Worm (Caenorhabditis elegans) whole organism, young adult: ENCODE results near the gene K04C2.5.
A peak's percentile ranks its signal among the peaks of the same experiment; 100 is the strongest.

ENCODE experiments used
- B0336.3 ChIP-seq: fragments of 200-800 bp; sonication (Bioruptor generic); IDR thresholded peaks from 2 replicates; pipeline ENCODE4 v1.3.6; 2022; ENCODE audit warnings: missing genetic modification characterization, missing compliant biosample characterization
- C17E4.6 ChIP-seq: fragments of 200-800 bp; sonication (Bioruptor generic); IDR thresholded peaks from 2 replicates; pipeline ENCODE4 v1.3.6; 2022; ENCODE audit warnings: missing genetic modification reagents, missing genetic modification characterization, missing compliant biosample characterization
- F37B4.10 ChIP-seq: fragments of 200-800 bp; sonication (Bioruptor generic); IDR thresholded peaks from 2 replicates; pipeline ENCODE4 v1.3.6; 2022; ENCODE audit warnings: missing genetic modification characterization, missing compliant biosample characterization
- F49E8.2 ChIP-seq: sonication (generic microtip); optimal IDR thresholded peaks from 3 replicates; lab custom pipeline; 2017; ENCODE audit warnings: missing genetic modification characterization, mild to moderate bottlenecking, missing compliant biosample characterization, antibody characterized with exemption, moderate library complexity; ENCODE audit not compliant: insufficient read depth
- K11D2.4 ChIP-seq: fragments of 200-800 bp; sonication (Bioruptor generic); IDR thresholded peaks from 2 replicates; pipeline ENCODE4 v1.3.6; 2022; ENCODE audit warnings: missing genetic modification reagents, missing genetic modification characterization, missing compliant biosample characterization
- T07F8.4 ChIP-seq: sonication (generic microtip); optimal IDR thresholded peaks from 2 replicates; lab custom pipeline; 2016; ENCODE audit warnings: mild to moderate bottlenecking, missing genetic modification characterization, moderate library complexity, missing compliant biosample characterization
- Y53F4B.3 ChIP-seq: fragments of 200-800 bp; sonication (Bioruptor generic); IDR thresholded peaks from 2 replicates; pipeline ENCODE4 v1.3.6; 2022; ENCODE audit warnings: missing genetic modification reagents, missing genetic modification characterization, missing compliant biosample characterization
- Y53G8AR.9 ChIP-seq: fragments of 200-800 bp; sonication (Bioruptor generic); conservative IDR thresholded peaks from 2 replicates; pipeline ENCODE4 v1.3.6; 2022; ENCODE audit warnings: missing genetic modification reagents, missing genetic modification characterization, missing compliant biosample characterization
- Y56A3A.18 ChIP-seq: fragments of 200-800 bp; sonication (Bioruptor generic); IDR thresholded peaks from 2 replicates; pipeline ENCODE4 v1.3.6; 2022; ENCODE audit warnings: missing genetic modification reagents, missing genetic modification characterization, missing compliant biosample characterization
- Y95B8A.8 ChIP-seq: fragments of 200-800 bp; sonication (Bioruptor generic); IDR thresholded peaks from 2 replicates; pipeline ENCODE4 v1.3.6; 2022; ENCODE audit warnings: missing genetic modification reagents, missing genetic modification characterization, missing compliant biosample characterization
- ZK185.1 ChIP-seq: sonication (generic microtip); optimal IDR thresholded peaks from 2 replicates; lab custom pipeline; 2016; ENCODE audit warnings: mild to moderate bottlenecking, missing genetic modification characterization, missing compliant biosample characterization; ENCODE audit not compliant: poor library complexity, severe bottlenecking
- akir-1 ChIP-seq: fragments of 200-800 bp; sonication (Bioruptor generic); optimal IDR thresholded peaks from 2 replicates; lab custom pipeline; 2018; ENCODE audit warnings: mild to moderate bottlenecking, missing genetic modification characterization, moderate library complexity, missing compliant biosample characterization
- ama-1 ChIP-seq, 3 experiments: fragments of 150-350 bp in 1 of 3; sonication (generic microtip) in 2 of 3; optimal IDR thresholded peaks; 2 replicates each; lab custom pipeline; 2014 to 2018; ENCODE audit warnings: missing biosample characterization in 2 of 3, missing genetic modification characterization in 2 of 3, missing genetic modification reagents in 2 of 3
- cebp-1 ChIP-seq, 2 experiments: fragments of 200-800 bp in 1 of 2; sonication (Bioruptor generic) in 1 of 2; sonication (generic microtip) in 1 of 2; IDR thresholded peaks in 1 of 2; optimal IDR thresholded peaks in 1 of 2; 2 replicates each; pipeline versions ENCODE4 v1.3.6 to Lab custom; 2017 to 2022; ENCODE audit warnings: missing compliant biosample characterization in 2 of 2, missing genetic modification characterization in 2 of 2, mild to moderate bottlenecking in 1 of 2, missing genetic modification reagents in 1 of 2, moderate library complexity in 1 of 2
- cebp-2 ChIP-seq: fragments of 200-800 bp; sonication (Bioruptor generic); IDR thresholded peaks from 2 replicates; pipeline ENCODE4 v1.3.6; 2022; ENCODE audit warnings: missing genetic modification characterization, missing compliant biosample characterization
- ceh-27 ChIP-seq: fragments of 200-800 bp; sonication (Bioruptor generic); optimal IDR thresholded peaks from 2 replicates; lab custom pipeline; 2018; ENCODE audit warnings: mild to moderate bottlenecking, missing genetic modification characterization, moderate library complexity, missing compliant biosample characterization
- ceh-91 ChIP-seq: fragments of 200-800 bp; sonication (Bioruptor generic); IDR thresholded peaks from 2 replicates; pipeline ENCODE4 v1.3.6; 2022; ENCODE audit warnings: missing genetic modification reagents, missing genetic modification characterization, missing compliant biosample characterization
- chd-7 ChIP-seq: sonication (generic microtip); optimal IDR thresholded peaks from 2 replicates; lab custom pipeline; 2016; ENCODE audit warnings: mild to moderate bottlenecking, missing genetic modification characterization, moderate library complexity, missing compliant biosample characterization
- die-1 ChIP-seq: sonication (generic microtip); optimal IDR thresholded peaks from 2 replicates; lab custom pipeline; 2016; ENCODE audit warnings: missing genotype, mild to moderate bottlenecking, missing genetic modification characterization, missing compliant biosample characterization
- efl-1 ChIP-seq: fragments of 150-350 bp; optimal IDR thresholded peaks from 2 replicates; lab custom pipeline; 2014; ENCODE audit warnings: missing biosample characterization, missing genetic modification reagents, missing genetic modification characterization
- egrh-3 ChIP-seq: fragments of 200-800 bp; sonication (Bioruptor generic); IDR thresholded peaks from 2 replicates; pipeline ENCODE4 v1.3.6; 2022; ENCODE audit warnings: missing genetic modification reagents, missing genetic modification characterization, missing compliant biosample characterization
- fkh-3 ChIP-seq: sonication (generic microtip); optimal IDR thresholded peaks from 2 replicates; lab custom pipeline; 2016; ENCODE audit warnings: mild to moderate bottlenecking, missing genetic modification characterization, missing compliant biosample characterization
- him-1 ChIP-seq: sonication (generic microtip); optimal IDR thresholded peaks from 2 replicates; lab custom pipeline; 2016; ENCODE audit warnings: missing genotype, missing genetic modification reagents, missing genetic modification characterization, missing compliant biosample characterization
- hsf-1 ChIP-seq: fragments of 200-800 bp; sonication (Bioruptor generic); IDR thresholded peaks from 2 replicates; pipeline ENCODE4 v1.3.6; 2022; ENCODE audit warnings: missing genetic modification reagents, missing genetic modification characterization, missing compliant biosample characterization
- lin-26 ChIP-seq: fragments of 200-800 bp; sonication (Bioruptor generic); IDR thresholded peaks from 2 replicates; pipeline ENCODE4 v1.3.6; 2022; ENCODE audit warnings: missing genetic modification reagents, missing genetic modification characterization, missing compliant biosample characterization
- lin-40 ChIP-seq: sonication (generic microtip); optimal IDR thresholded peaks from 2 replicates; lab custom pipeline; 2016; ENCODE audit warnings: missing genetic modification characterization, mild to moderate bottlenecking, missing compliant biosample characterization, missing genotype, missing genetic modification reagents
- lin-54 ChIP-seq: fragments of 200-800 bp; sonication (Bioruptor generic); optimal IDR thresholded peaks from 2 replicates; lab custom pipeline; 2018; ENCODE audit warnings: mild to moderate bottlenecking, missing genetic modification characterization, missing compliant biosample characterization
- madf-3 ChIP-seq: fragments of 200-800 bp; sonication (Bioruptor generic); IDR thresholded peaks from 2 replicates; pipeline ENCODE4 v1.3.6; 2022; ENCODE audit warnings: missing genetic modification reagents, missing genetic modification characterization, missing compliant biosample characterization
- madf-6 ChIP-seq: fragments of 200-800 bp; sonication (Bioruptor generic); IDR thresholded peaks from 2 replicates; pipeline ENCODE4 v1.3.6; 2022; ENCODE audit warnings: missing genetic modification reagents, missing genetic modification characterization, missing compliant biosample characterization
- madf-8 ChIP-seq: fragments of 200-800 bp; sonication (Bioruptor generic); conservative IDR thresholded peaks from 2 replicates; pipeline ENCODE4 v1.3.6; 2022; ENCODE audit warnings: missing genetic modification reagents, missing genetic modification characterization, missing compliant biosample characterization
- mcd-1 ChIP-seq: fragments of 200-800 bp; sonication (Bioruptor generic); IDR thresholded peaks from 2 replicates; pipeline ENCODE4 v1.3.6; 2022; ENCODE audit warnings: missing genetic modification reagents, missing genetic modification characterization, missing compliant biosample characterization
- nfyb-1 ChIP-seq: fragments of 200-800 bp; sonication (Bioruptor generic); IDR thresholded peaks from 2 replicates; pipeline ENCODE4 v1.3.6; 2022; ENCODE audit warnings: missing genetic modification reagents, missing genetic modification characterization, missing compliant biosample characterization
- nhr-90 ChIP-seq: sonication (generic microtip); optimal IDR thresholded peaks from 2 replicates; lab custom pipeline; 2016; ENCODE audit warnings: missing genotype, mild to moderate bottlenecking, missing genetic modification characterization, missing compliant biosample characterization
- pha-4 ChIP-seq: fragments of 150-350 bp; sonication (generic microtip); optimal IDR thresholded peaks from 2 replicates; lab custom pipeline; 2014; ENCODE audit warnings: missing biosample characterization, missing genetic modification reagents, missing genetic modification characterization
- rec-8 ChIP-seq, 2 experiments: sonication (generic microtip); optimal IDR thresholded peaks; 2 replicates each; lab custom pipeline; 2016; ENCODE audit warnings: mild to moderate bottlenecking in 2 of 2, missing genetic modification characterization in 2 of 2, missing genetic modification reagents in 2 of 2, missing genotype in 2 of 2, missing biosample characterization in 1 of 2, missing compliant biosample characterization in 1 of 2, moderate library complexity in 1 of 2
- snpc-3.4 ChIP-seq: sonication (generic microtip); optimal IDR thresholded peaks from 2 replicates; lab custom pipeline; 2017; ENCODE audit warnings: missing genetic modification characterization, mild to moderate bottlenecking, missing compliant biosample characterization, antibody characterized with exemption, moderate library complexity, missing genotype, missing genetic modification reagents
- snpc-4 ChIP-seq, 5 experiments: fragments of 150-350 bp in 1 of 5; sonication (generic microtip) in 4 of 5; optimal IDR thresholded peaks; 2 replicates each; lab custom pipeline; 2014 to 2018; ENCODE audit warnings: missing genetic modification characterization in 5 of 5, missing biosample characterization in 3 of 5, antibody characterized with exemption in 2 of 5, mild to moderate bottlenecking in 2 of 5, missing compliant biosample characterization in 2 of 5, missing genotype in 2 of 5, moderate library complexity in 2 of 5, missing genetic modification reagents in 1 of 5
- somi-1 ChIP-seq: fragments of 200-800 bp; sonication (Bioruptor generic); optimal IDR thresholded peaks from 2 replicates; lab custom pipeline; 2018; ENCODE audit warnings: mild to moderate bottlenecking, missing genetic modification characterization, missing compliant biosample characterization
- tbp1 ChIP-seq: fragments of 200-800 bp; sonication (Bioruptor generic); optimal IDR thresholded peaks from 2 replicates; lab custom pipeline; 2018; ENCODE audit warnings: mild to moderate bottlenecking, missing genetic modification characterization, missing compliant biosample characterization
- xnd-1 ChIP-seq: sonication (generic microtip); optimal IDR thresholded peaks from 2 replicates; lab custom pipeline; 2016; ENCODE audit warnings: missing genotype, missing genetic modification reagents, missing genetic modification characterization, missing compliant biosample characterization
- ztf-22 ChIP-seq: fragments of 200-800 bp; sonication (Bioruptor generic); optimal IDR thresholded peaks from 2 replicates; lab custom pipeline; 2018; ENCODE audit warnings: mild to moderate bottlenecking, missing genetic modification characterization, moderate library complexity, missing compliant biosample characterization
- ztf-3 ChIP-seq: fragments of 200-800 bp; sonication (Bioruptor generic); optimal IDR thresholded peaks from 2 replicates; lab custom pipeline; 2018; ENCODE audit warnings: mild to moderate bottlenecking, missing genetic modification characterization, missing compliant biosample characterization

Gene K04C2.5

DNA sequence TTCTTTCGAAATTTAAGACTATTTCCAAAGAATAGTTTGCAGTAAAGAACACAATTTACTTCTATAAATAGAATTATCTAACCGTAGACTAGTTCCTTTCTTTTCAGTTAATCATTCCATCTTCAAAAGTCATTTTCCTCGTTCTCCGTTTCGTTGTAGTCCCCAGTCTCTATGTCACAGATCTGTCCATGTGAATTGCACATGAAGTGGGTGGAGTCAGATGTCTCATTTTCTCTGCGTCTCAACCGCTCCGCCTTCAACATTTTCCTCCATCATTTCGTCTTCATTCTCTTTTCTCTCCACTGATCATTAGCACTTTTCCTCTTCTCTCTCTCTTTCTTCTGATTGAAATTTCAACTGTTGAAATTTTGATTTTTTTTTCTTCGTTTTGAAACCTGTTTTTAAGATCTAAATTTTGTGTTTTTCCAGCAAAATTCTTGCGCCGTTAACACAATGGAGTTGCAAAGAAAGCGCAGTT, 6.2 kb upstream of the K04C2.5 start, which contains the start of gene T07E3.4 (continued):
- TF ChIP-seq pha-4 (tag; lab: Kevin White, UChicago), result peak; percentile 45
- peak; percentile 33; the same call in 1 of the 2 replicates for TF ChIP-seq nfyb-1 (GFP tag; lab: Robert Waterston, UW)
- TF ChIP-seq, all 124 proteins: peak for 17

- no peak for TF ChIP-seq egrh-3 (GFP tag; lab: Robert Waterston, UW)
- TF ChIP-seq ceh-91, result no peak
- no peak for TF ChIP-seq K11D2.4
- TF ChIP-seq mcd-1 (GFP tag; lab: Robert Waterston, UW), result no peak
- TF ChIP-seq snpc-3.4 (tag; lab: Kevin White, UChicago), result no peak
- no peak for TF ChIP-seq C17E4.6 (GFP tag; lab: Robert Waterston, UW)
- TF ChIP-seq cebp-2 (GFP tag; lab: Robert Waterston, UW), result no peak
- TF ChIP-seq Y53F4B.3 (GFP tag; lab: Robert Waterston, UW), result no peak
- TF ChIP-seq T07F8.4, result no peak
- no peak for TF ChIP-seq efl-1
- no peak for TF ChIP-seq ama-1 (optimal IDR thresholded peaks at IDR 0.05; lab: Kevin White, UChicago)
- TF ChIP-seq ama-1 (GFP tag; optimal IDR thresholded peaks at IDR 0.05; lab: Kevin White, UChicago), result no peak
- no peak for TF ChIP-seq nhr-90 (tag; lab: Kevin White, UChicago)
- no peak for TF ChIP-seq madf-8 (GFP tag; lab: Robert Waterston, UW)
- no peak for TF ChIP-seq rec-8 (tag; optimal IDR thresholded peaks at IDR 0.05; lab: Kevin White, UChicago)
- no peak for TF ChIP-seq F37B4.10 (GFP tag; lab: Robert Waterston, UW)
- TF ChIP-seq die-1 (tag; lab: Kevin White, UChicago), result no peak
- TF ChIP-seq akir-1, result no peak
- TF ChIP-seq ztf-3 (GFP tag; lab: Kevin White, UChicago), result no peak
- no peak for TF ChIP-seq madf-6 (GFP tag; lab: Robert Waterston, UW)
- TF ChIP-seq, all 124 proteins: peak for 0
Observed at ce11 chrIII:6895677-6896076, 4.2 kb upstream of the K04C2.5 start.

ce11 chrIII:6895166-6895565, 3.7 kb upstream of the K04C2.5 start:
- peak; percentile 52 for TF ChIP-seq chd-7 (tag; lab: Kevin White, UChicago)
- TF ChIP-seq Y53F4B.3 (GFP tag; lab: Robert Waterston, UW), result no peak
- TF ChIP-seq ama-1 (optimal IDR thresholded peaks at IDR 0.05; lab: Kevin White, UChicago), result no peak
- TF ChIP-seq ama-1 (GFP tag; optimal IDR thresholded peaks at IDR 0.05; lab: Kevin White, UChicago), result peak in 1 of 2 experiments; percentile 51
- TF ChIP-seq lin-40, result peak; percentile 74
- peak; percentile 28 for TF ChIP-seq him-1 (tag; lab: Kevin White, UChicago)
- TF ChIP-seq hsf-1 (GFP tag; lab: Robert Waterston, UW), result no peak
- peak; percentile 47 for TF ChIP-seq lin-54
- TF ChIP-seq nfyb-1 (GFP tag; lab: Robert Waterston, UW), result peak; percentile 45; the same call in 1 of the 2 replicates
- no peak for TF ChIP-seq efl-1
- TF ChIP-seq lin-26 (GFP tag; lab: Robert Waterston, UW), result peak; percentile 41; the same call in 1 of the 2 replicates
- TF ChIP-seq B0336.3 (GFP tag; lab: Robert Waterston, UW), result peak; percentile 75
- TF ChIP-seq tbp1, result peak; percentile 54
- TF ChIP-seq Y56A3A.18 (GFP tag; lab: Robert Waterston, UW), result peak; percentile 72; the same call in 1 of the 2 replicates
- no peak for TF ChIP-seq xnd-1 (tag; lab: Kevin White, UChicago)
- TF ChIP-seq fkh-3 (tag; lab: Kevin White, UChicago), result no peak
- no peak for TF ChIP-seq snpc-4 (GFP tag; optimal IDR thresholded peaks at IDR 0.05; lab: Kevin White, UChicago)
- peak in 1 of 4 experiments; percentile 39 for TF ChIP-seq snpc-4 (tag; optimal IDR thresholded peaks at IDR 0.05; lab: Kevin White, UChicago)
- no peak for TF ChIP-seq ceh-27 (GFP tag; lab: Kevin White, UChicago)
- peak; percentile 2 for TF ChIP-seq ztf-22
- no peak for TF ChIP-seq Y53G8AR.9 (GFP tag; lab: Robert Waterston, UW)
- no peak for TF ChIP-seq ZK185.1 (tag; lab: Kevin White, UChicago)
- no peak for TF ChIP-seq cebp-1 (GFP tag; IDR thresholded peaks at IDR 0.05; lab: Robert Waterston, UW)
- peak; percentile 74 for TF ChIP-seq cebp-1 (tag; optimal IDR thresholded peaks at IDR 0.05; lab: Kevin White, UChicago)
- peak; percentile 58 for TF ChIP-seq somi-1 (GFP tag; lab: Kevin White, UChicago)
- TF ChIP-seq madf-3 (GFP tag; lab: Robert Waterston, UW), result no peak
- no peak for TF ChIP-seq F49E8.2 (tag; lab: Kevin White, UChicago)
- no peak for TF ChIP-seq Y95B8A.8 (GFP tag; lab: Robert Waterston, UW)
